Worm (Caenorhabditis elegans): ENCODE results near the gene pqn-94.
"Not testable (repeated sequence)": the region's sequence is repeated elsewhere in the genome, so short reads cannot be mapped to it uniquely, and the experiment has no call there.

- TF ChIP-seq ama-1 (optimal IDR thresholded peaks at IDR 0.05); hmg-4 (GFP tag; optimal IDR thresholded peaks at IDR 0.05); flt-1 (GFP tag; IDR thresholded peaks at IDR 0.05); ceh-13 (GFP tag; optimal IDR thresholded peaks at IDR 0.05); hmbx-1 (tag; optimal IDR thresholded peaks at IDR 0.05); ets-7 (tag; optimal IDR thresholded peaks at IDR 0.05): not testable (repeated sequence)
Measured at ce11 chrV:20303288-20303687, 23.6 kb upstream of the pqn-94 start, which contains the start of gene ZC15.3.
